Fruit fly (Drosophila melanogaster): ENCODE measurements around the gene hng3.

The hng3 gene

dm6 chr3L:721026-721425 is 34.3 kb downstream of the hng3 start (continued):
- no peak for TF ChIP-seq nau (GFP tag; optimal IDR thresholded peaks at IDR 0.05)
- TF ChIP-seq Aef1 (GFP tag; IDR thresholded peaks at IDR 0.05), result no peak
- no peak for TF ChIP-seq CG17912 (GFP tag; optimal IDR thresholded peaks at IDR 0.05)
- TF ChIP-seq exex (tag; optimal IDR thresholded peaks at IDR 0.05), result no peak
- no peak for TF ChIP-seq Max (GFP tag; optimal IDR thresholded peaks at IDR 0.05)
- no peak for TF ChIP-seq ash1 (GFP tag; optimal IDR thresholded peaks at IDR 0.05)
- no peak for TF ChIP-seq Hr39 (optimal IDR thresholded peaks at IDR 0.05)
- no peak for TF ChIP-seq amos (GFP tag; IDR thresholded peaks at IDR 0.05; ENCODE audit: partially characterized antibody)
- TF ChIP-seq zf30C (GFP tag; optimal IDR thresholded peaks at IDR 0.05), result no peak
- TF ChIP-seq CG34376 (GFP tag; optimal IDR thresholded peaks at IDR 0.05), result no peak
- TF ChIP-seq seq (GFP tag; IDR thresholded peaks at IDR 0.05), result 0 out of 2 replicates have a peak, but pooled peaks have one; percentile 19
- TF ChIP-seq crol (GFP tag; IDR thresholded peaks at IDR 0.05), result no peak
- TF ChIP-seq CG11093 (GFP tag; IDR thresholded peaks at IDR 0.05), result peak; percentile 32; the same call in 1 of the 3 replicates
- TF ChIP-seq tio (GFP tag; optimal IDR thresholded peaks at IDR 0.05), result no peak
- TF ChIP-seq CG33213 (GFP tag; optimal IDR thresholded peaks at IDR 0.05), result no peak
- TF ChIP-seq Elba2 (GFP tag; optimal IDR thresholded peaks at IDR 0.05), result no peak
- TF ChIP-seq nerfin-1 (tag; optimal IDR thresholded peaks at IDR 0.05), result no peak
- no peak for TF ChIP-seq her (GFP tag; optimal IDR thresholded peaks at IDR 0.05)
- TF ChIP-seq CG3407 (GFP tag; optimal IDR thresholded peaks at IDR 0.05), result peak; percentile 29
- peak in 1 of 2 experiments; percentile 24 for TF ChIP-seq dpn (GFP tag; optimal IDR thresholded peaks at IDR 0.05)
- TF ChIP-seq Hr3 (GFP tag; optimal IDR thresholded peaks at IDR 0.05), result no peak
- no peak for TF ChIP-seq CG6854 (GFP tag; optimal IDR thresholded peaks at IDR 0.05)
- no peak for TF ChIP-seq CG10543 (GFP tag; optimal IDR thresholded peaks at IDR 0.05)
- TF ChIP-seq CG10147 (GFP tag; optimal IDR thresholded peaks at IDR 0.05), result no peak
- peak; percentile 40 for TF ChIP-seq en (GFP tag; optimal IDR thresholded peaks at IDR 0.05)
- TF ChIP-seq CG18476 (GFP tag; optimal IDR thresholded peaks at IDR 0.05), result no peak
- TF ChIP-seq E2f2 (GFP tag; IDR thresholded peaks at IDR 0.05), result 0 out of 2 replicates have a peak, but pooled peaks have one; percentile 26
- no peak for TF ChIP-seq CG13123 (GFP tag; optimal IDR thresholded peaks at IDR 0.05)
- no peak for TF ChIP-seq CG42726 (GFP tag; IDR thresholded peaks at IDR 0.05; ENCODE audit: partially characterized antibody)
- no peak for TF ChIP-seq HLH54F (GFP tag; optimal IDR thresholded peaks at IDR 0.05)
- TF ChIP-seq gcm (GFP tag; optimal IDR thresholded peaks at IDR 0.05), result peak; percentile 36
- no peak for TF ChIP-seq CG3838 (GFP tag; optimal IDR thresholded peaks at IDR 0.05)
- TF ChIP-seq Antp (GFP tag; optimal IDR thresholded peaks at IDR 0.05), result peak; percentile 24
- TF ChIP-seq CG10565 (GFP tag; optimal IDR thresholded peaks at IDR 0.05), result no peak
- no peak for TF ChIP-seq tx (GFP tag; optimal IDR thresholded peaks at IDR 0.05)
- peak; percentile 51 for TF ChIP-seq oc (tag; optimal IDR thresholded peaks at IDR 0.05)
- no peak for TF ChIP-seq lab (GFP tag; optimal IDR thresholded peaks at IDR 0.05)
- TF ChIP-seq CG31441 (GFP tag; IDR thresholded peaks at IDR 0.05), result peak; percentile 70
- TF ChIP-seq CG31388 (GFP tag; optimal IDR thresholded peaks at IDR 0.05), result no peak
- peak; percentile 40 for TF ChIP-seq CG7839 (tag; optimal IDR thresholded peaks at IDR 0.05)
- TF ChIP-seq kay (GFP tag; optimal IDR thresholded peaks at IDR 0.05), result no peak
- TF ChIP-seq Deaf1 (tag; optimal IDR thresholded peaks at IDR 0.05), result no peak
- TF ChIP-seq CG3065 (GFP tag; optimal IDR thresholded peaks at IDR 0.05), result no peak
- no peak for TF ChIP-seq lbe (GFP tag; optimal IDR thresholded peaks at IDR 0.05)
- no peak for TF ChIP-seq C15 (GFP tag; IDR thresholded peaks at IDR 0.05)
- TF ChIP-seq btn (GFP tag; optimal IDR thresholded peaks at IDR 0.05), result no peak
- no peak for TF ChIP-seq Fer2 (tag; optimal IDR thresholded peaks at IDR 0.05)
- TF ChIP-seq Chrac-16 (GFP tag; optimal IDR thresholded peaks at IDR 0.05), result peak; percentile 6
- 0 out of 3 replicates have a peak, but pooled peaks have one; percentile 17 for TF ChIP-seq Optix (GFP tag; IDR thresholded peaks at IDR 0.05)
- peak; percentile 59 for TF ChIP-seq CG18262 (tag; optimal IDR thresholded peaks at IDR 0.05)
- no peak; the same call in 1 of the 2 replicates for TF ChIP-seq Rx (GFP tag; IDR thresholded peaks at IDR 0.05)
- no peak for TF ChIP-seq run (tag; optimal IDR thresholded peaks at IDR 0.05)

All from whole organism, embryonic.